Fruit fly (Drosophila melanogaster) whole organism, pupa: ENCODE data around the gene CG5167.

Experiments used
- CG10348 ChIP-seq: fragments of 200-800 bp; sonication (Bioruptor generic); IDR thresholded peaks from 2 replicates; pipeline ENCODE4 v1.3.6; 2022; ENCODE audit warnings: missing biosample characterization, missing genetic modification characterization
- CG14655 ChIP-seq: fragments of 200-800 bp; sonication (Bioruptor generic); optimal IDR thresholded peaks from 3 replicates; lab custom pipeline; 2017; ENCODE audit warnings: mild to moderate bottlenecking, missing biosample characterization, missing genetic modification reagents, missing genetic modification characterization
- CG17806 ChIP-seq: fragments of 200-800 bp; sonication (Bioruptor generic); optimal IDR thresholded peaks from 2 replicates; lab custom pipeline; 2018; ENCODE audit warnings: missing biosample characterization, mild to moderate bottlenecking, missing genetic modification characterization, moderate library complexity
- CG8159 ChIP-seq: fragments of 200-800 bp; sonication (Bioruptor generic); optimal IDR thresholded peaks from 3 replicates; lab custom pipeline; 2018; ENCODE audit warnings: missing biosample characterization, mild to moderate bottlenecking, missing genetic modification characterization, moderate library complexity
- CG9948 ChIP-seq: fragments of 200-800 bp; sonication (Bioruptor generic); optimal IDR thresholded peaks from 2 replicates; lab custom pipeline; 2018; ENCODE audit warnings: missing biosample characterization, mild to moderate bottlenecking, missing genetic modification characterization, moderate library complexity
- D1 ChIP-seq: fragments of 200-800 bp; sonication (Bioruptor generic); optimal IDR thresholded peaks from 2 replicates; lab custom pipeline; 2018; ENCODE audit warnings: missing biosample characterization, mild to moderate bottlenecking, missing genetic modification characterization, moderate library complexity
- Pif1A ChIP-seq: fragments of 200-800 bp; sonication (Bioruptor generic); optimal IDR thresholded peaks from 3 replicates; lab custom pipeline; 2016; ENCODE audit warnings: missing biosample characterization, missing genetic modification characterization
- Snoo ChIP-seq: fragments of 200-800 bp; sonication (Bioruptor generic); optimal IDR thresholded peaks from 3 replicates; lab custom pipeline; 2017; ENCODE audit warnings: missing biosample characterization, mild to moderate bottlenecking, missing genetic modification characterization, inconsistent platforms
- fd96Ca ChIP-seq: fragments of 200-800 bp; sonication (Bioruptor generic); IDR thresholded peaks from 3 replicates; pipeline ENCODE4 v1.3.6; 2022; ENCODE audit warnings: missing biosample characterization, missing genetic modification characterization

DNA sequence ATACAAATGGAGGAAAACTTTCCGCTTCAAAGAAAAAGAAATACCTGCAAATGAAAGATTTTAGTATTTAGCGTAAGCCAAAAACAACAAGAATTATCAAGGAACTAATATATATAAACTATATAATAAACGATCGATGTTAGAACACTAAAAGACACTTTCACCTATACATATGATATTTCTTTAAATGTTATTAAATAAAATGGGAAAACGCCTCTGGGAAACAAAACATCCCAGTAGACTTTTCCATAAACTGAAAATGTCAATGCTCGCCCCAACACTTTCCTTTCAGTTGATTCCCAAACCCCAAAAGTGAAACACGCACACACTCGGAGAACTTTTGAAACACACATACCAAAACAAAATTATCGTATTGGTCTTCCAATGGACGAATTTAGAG is 41.0 kb downstream of the CG5167 start, which contains the start of gene vrs:
- TF ChIP-seq Pif1A (GFP tag; lab: Kevin White, UChicago) (no peak), Snoo (no peak), D1 (no peak), fd96Ca (GFP tag; lab: Robert Waterston, UW) (no peak), CG9948 (no peak), CG17806 (tag; lab: Kevin White, UChicago) (no peak), CG10348 (GFP tag; lab: Robert Waterston, UW) (no peak), CG14655 (GFP tag; lab: Kevin White, UChicago) (no peak), CG8159 (tag; lab: Kevin White, UChicago) (no peak)
